Worm (Caenorhabditis elegans) whole organism, L4 larva: Measurements from ENCODE around the gene C27A7.6.
"Not testable (repeated sequence)": the region's sequence is repeated elsewhere in the genome, so short reads cannot be mapped to it uniquely, and the experiment has no call there.

Experiments
- D1046.2 ChIP-seq: fragments of 200-800 bp; sonication (Bioruptor generic); IDR thresholded peaks from 2 replicates; pipeline ENCODE4 v1.3.6; 2022; ENCODE audit warnings: missing genetic modification characterization, missing compliant biosample characterization
- F49E8.2 ChIP-seq: sonication (generic microtip); optimal IDR thresholded peaks from 2 replicates; lab custom pipeline; 2016; ENCODE audit warnings: missing compliant biosample characterization, mild to moderate bottlenecking, missing genetic modification characterization, borderline replicate concordance
- T26A8.4 ChIP-seq: fragments of 200-800 bp; sonication (Bioruptor generic); IDR thresholded peaks from 2 replicates; pipeline ENCODE4 v1.3.6; 2022; ENCODE audit warnings: missing genetic modification characterization, missing compliant biosample characterization
- ZK546.5 ChIP-seq, 2 experiments: sonication (generic microtip); optimal IDR thresholded peaks; 2 replicates each; lab custom pipeline; 2017; ENCODE audit warnings: missing biosample characterization in 2 of 2, missing genetic modification characterization in 2 of 2
- aha-1 ChIP-seq: fragments of 150-350 bp; peaks from one replicate; lab custom pipeline; 2014; ENCODE audit warnings: missing biosample characterization, missing genetic modification characterization
- arid-1 ChIP-seq: fragments of 200-800 bp; sonication (Bioruptor generic); conservative IDR thresholded peaks from 2 replicates; pipeline ENCODE4 v1.3.6; 2022; ENCODE audit warnings: missing genetic modification reagents, missing genetic modification characterization, missing compliant biosample characterization
- ceh-44 ChIP-seq: fragments of 200-800 bp; sonication (Bioruptor generic); IDR thresholded peaks from 2 replicates; pipeline ENCODE4 v1.3.6; 2022; ENCODE audit warnings: missing genetic modification reagents, missing genetic modification characterization, missing compliant biosample characterization
- daf-12 ChIP-seq: fragments of 150-350 bp; optimal IDR thresholded peaks from 2 replicates; lab custom pipeline; 2014; ENCODE audit warnings: missing biosample characterization, missing genetic modification reagents, missing genetic modification characterization
- dve-1 ChIP-seq: sonication (generic microtip); optimal IDR thresholded peaks from 2 replicates; lab custom pipeline; 2017; ENCODE audit warnings: antibody characterized with exemption, mild to moderate bottlenecking, missing genetic modification characterization, missing compliant biosample characterization; ENCODE audit not compliant: insufficient read depth
- egl-43 ChIP-seq: fragments of 200-800 bp; sonication (Bioruptor generic); IDR thresholded peaks from 2 replicates; pipeline ENCODE4 v1.3.6; 2022; ENCODE audit warnings: missing genetic modification reagents, missing genetic modification characterization, missing compliant biosample characterization
- fkh-10 ChIP-seq: fragments of 150-350 bp; optimal IDR thresholded peaks from 2 replicates; lab custom pipeline; 2014; ENCODE audit warnings: missing biosample characterization, missing genetic modification reagents, missing genetic modification characterization
- hlh-11 ChIP-seq: fragments of 200-800 bp; sonication (Bioruptor generic); optimal IDR thresholded peaks from 2 replicates; lab custom pipeline; 2018; ENCODE audit warnings: mild to moderate bottlenecking, missing genetic modification characterization, missing compliant biosample characterization
- lin-13 ChIP-seq: fragments of 150-350 bp; optimal IDR thresholded peaks from 2 replicates; lab custom pipeline; 2014; ENCODE audit warnings: missing biosample characterization, missing genetic modification reagents, missing genetic modification characterization
- lin-15B ChIP-seq: fragments of 150-350 bp; sonication (generic microtip); optimal IDR thresholded peaks from 3 replicates; lab custom pipeline; 2014; ENCODE audit warnings: missing biosample characterization, missing genetic modification characterization
- lin-38 ChIP-seq: fragments of 200-800 bp; sonication (Bioruptor generic); IDR thresholded peaks from 2 replicates; pipeline ENCODE4 v1.3.6; 2022; ENCODE audit warnings: missing genetic modification reagents, missing genetic modification characterization, missing compliant biosample characterization
- lir-3 ChIP-seq: sonication (generic microtip); optimal IDR thresholded peaks from 2 replicates; lab custom pipeline; 2016; ENCODE audit warnings: mild to moderate bottlenecking, missing genetic modification characterization, missing compliant biosample characterization
- madf-5 ChIP-seq, 2 experiments: fragments of 200-800 bp; sonication (Bioruptor generic); IDR thresholded peaks; 2 replicates each; pipeline ENCODE4 v1.3.6; 2022; ENCODE audit warnings: missing compliant biosample characterization in 2 of 2, missing genetic modification characterization in 2 of 2
- madf-9 ChIP-seq: fragments of 200-800 bp; sonication (Bioruptor generic); conservative IDR thresholded peaks from 2 replicates; pipeline ENCODE4 v1.3.6; 2022; ENCODE audit warnings: missing genetic modification reagents, missing genetic modification characterization, missing compliant biosample characterization
- mxl-2 ChIP-seq: fragments of 200-800 bp; sonication (Bioruptor generic); conservative IDR thresholded peaks from 2 replicates; pipeline ENCODE4 v1.3.6; 2022; ENCODE audit warnings: missing genetic modification reagents, missing genetic modification characterization, missing compliant biosample characterization
- nhr-11 ChIP-seq: fragments of 150-350 bp; optimal IDR thresholded peaks from 2 replicates; lab custom pipeline; 2014; ENCODE audit warnings: missing biosample characterization, missing genetic modification characterization
- nhr-237 ChIP-seq: sonication (generic microtip); optimal IDR thresholded peaks from 2 replicates; lab custom pipeline; 2017; ENCODE audit warnings: missing biosample characterization, missing genetic modification characterization
- pha-4 ChIP-seq, 2 experiments: fragments of 150-350 bp in 1 of 2; fragments of 200-800 bp in 1 of 2; sonication (Bioruptor generic) in 1 of 2; IDR thresholded peaks in 1 of 2; optimal IDR thresholded peaks in 1 of 2; 2 replicates each; pipeline versions ENCODE4 v1.3.6 to Lab custom; 2014 to 2022; ENCODE audit warnings: missing genetic modification characterization in 2 of 2, missing genetic modification reagents in 2 of 2, missing biosample characterization in 1 of 2, missing compliant biosample characterization in 1 of 2
- php-3 ChIP-seq: fragments of 200-800 bp; sonication (Bioruptor generic); IDR thresholded peaks from 2 replicates; pipeline ENCODE4 v1.3.6; 2022; ENCODE audit warnings: missing genetic modification reagents, missing genetic modification characterization, missing compliant biosample characterization
- saeg-2 ChIP-seq: fragments of 200-800 bp; sonication (Bioruptor generic); IDR thresholded peaks from 2 replicates; pipeline ENCODE4 v1.3.6; 2022; ENCODE audit warnings: missing genetic modification reagents, missing genetic modification characterization, missing compliant biosample characterization
- set-16 ChIP-seq: fragments of 200-800 bp; sonication (Bioruptor generic); IDR thresholded peaks from 2 replicates; pipeline ENCODE4 v1.3.6; 2022; ENCODE audit warnings: missing genetic modification reagents, missing genetic modification characterization, missing compliant biosample characterization
- unc-130 ChIP-seq: sonication (generic microtip); optimal IDR thresholded peaks from 2 replicates; lab custom pipeline; 2016; ENCODE audit warnings: missing genetic modification reagents, missing genetic modification characterization, missing compliant biosample characterization
- unc-62 ChIP-seq, 3 experiments: fragments of 150-350 bp in 1 of 3; sonication (generic microtip); optimal IDR thresholded peaks in 2 of 3; peaks in 1 of 3; 1 replicate in 1 of 3; 2 replicates in 2 of 3; lab custom pipeline; 2014 to 2017; ENCODE audit warnings: missing biosample characterization in 3 of 3, missing genetic modification characterization in 3 of 3, missing genetic modification reagents in 3 of 3, missing genotype in 1 of 3
- ztf-7 ChIP-seq: fragments of 150-350 bp; optimal IDR thresholded peaks from 2 replicates; lab custom pipeline; 2014; ENCODE audit warnings: missing biosample characterization, missing genetic modification characterization

The C27A7.6 gene

DNA sequence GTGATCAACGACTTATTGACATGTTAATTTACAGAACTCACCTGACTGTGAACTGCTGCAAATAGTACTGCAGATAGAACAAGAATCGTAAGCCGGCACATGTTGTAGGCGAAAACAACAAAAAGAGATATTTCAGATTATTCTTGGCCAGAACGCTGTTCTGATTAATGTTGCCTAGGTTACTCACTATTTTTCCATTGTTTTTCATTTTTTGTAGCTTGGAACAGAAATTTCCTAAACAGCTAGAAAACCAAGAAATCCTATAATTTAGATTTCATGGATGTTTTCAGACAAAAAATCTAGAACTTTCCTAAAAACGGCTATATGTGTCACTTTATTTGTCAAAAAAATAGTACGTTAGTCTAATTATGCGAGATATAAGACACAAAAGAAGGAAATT lies 24.0 kb upstream of the C27A7.6 start, which contains the start of gene C27A7.9:
Gene C27A7.9 (minus strand): TSS at position 101 of the 400 bp plus-strand sequence.
- peak in 1 of 2 experiments; percentile 27 for TF ChIP-seq unc-62 (GFP tag; optimal IDR thresholded peaks at IDR 0.05 in 1 of 2; lab: Kevin White, UChicago)
- no peak for TF ChIP-seq unc-62 (tag; optimal IDR thresholded peaks at IDR 0.05; lab: Kevin White, UChicago)
- TF ChIP-seq lir-3 (tag; lab: Kevin White, UChicago): no peak

DNA sequence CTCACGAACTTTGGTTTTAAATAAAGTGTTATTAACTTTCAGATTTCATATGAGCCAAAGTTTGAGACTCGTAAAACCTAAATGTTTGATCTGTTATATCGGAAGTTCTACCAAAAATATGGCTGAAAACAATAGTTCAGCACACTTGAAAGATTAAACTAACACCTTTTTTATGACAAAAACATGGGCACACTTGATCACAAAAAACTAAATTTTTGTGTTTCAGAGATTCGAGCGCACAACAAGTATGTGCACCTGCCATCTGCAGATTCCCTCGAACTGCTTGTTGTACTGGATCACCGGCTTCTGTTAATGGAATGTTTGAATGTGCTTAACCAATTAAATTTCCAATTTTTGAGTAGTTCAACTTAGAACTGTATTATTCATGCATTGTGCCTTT lies 23.2 kb upstream of the C27A7.6 start:
- TF ChIP-seq D1046.2 (GFP tag; lab: Robert Waterston, UW) (no peak), unc-62 (GFP tag; optimal IDR thresholded peaks at IDR 0.05 in 1 of 2; lab: Kevin White, UChicago) (peak in 1 of 2 experiments; percentile 91), unc-62 (tag; optimal IDR thresholded peaks at IDR 0.05; lab: Kevin White, UChicago) (no peak)

DNA sequence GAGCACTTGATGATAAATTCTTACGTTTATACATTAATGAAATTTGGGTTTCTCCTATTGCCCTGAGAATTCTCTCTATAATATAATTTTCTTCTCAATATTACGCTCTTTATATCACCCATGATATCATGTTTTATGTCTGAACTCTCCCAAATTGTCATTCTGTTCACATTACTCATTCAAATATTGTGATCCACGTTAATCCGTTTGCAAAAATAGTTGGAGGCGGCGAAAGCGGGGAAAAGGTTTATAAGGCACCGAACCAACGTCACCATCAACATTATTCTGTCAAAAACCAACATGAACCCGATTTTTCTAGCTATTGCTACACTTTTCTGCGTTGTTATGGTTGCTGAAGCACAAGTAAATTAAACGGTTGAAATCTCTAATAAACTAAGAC lies 22.3 kb upstream of the C27A7.6 start, which contains the start of gene C27A7.8:
Gene C27A7.8 (plus strand): TSS at position 301 of the 400 bp plus-strand sequence.
- no peak for TF ChIP-seq ZK546.5 (tag; optimal IDR thresholded peaks at IDR 0.05; lab: Kevin White, UChicago)
- TF ChIP-seq, all 104 proteins: peak for 0

DNA sequence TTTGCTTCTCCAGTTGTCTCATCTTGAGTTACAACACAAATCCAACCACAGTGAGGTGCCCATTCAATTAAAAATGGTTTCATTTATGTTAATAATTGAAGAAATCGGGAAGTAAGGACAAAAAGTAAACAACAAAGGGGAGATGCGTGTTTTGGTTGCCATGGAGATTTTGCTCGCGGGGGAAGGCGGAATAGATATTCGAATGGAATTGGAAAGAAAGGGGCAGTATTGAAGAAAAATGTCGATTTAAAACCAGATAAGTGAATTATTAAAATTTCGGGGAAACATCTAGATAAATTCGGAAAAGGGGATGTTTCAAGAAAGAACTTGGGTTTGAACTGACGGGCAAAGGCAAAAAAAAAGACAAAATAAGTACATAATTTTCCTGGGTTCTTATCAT lies 20.0 kb upstream of the C27A7.6 start, which contains the start of gene che-11:
Gene che-11 (minus strand): TSS at position 101 of the 400 bp plus-strand sequence.
- no peak for TF ChIP-seq nhr-237
- no peak for TF ChIP-seq D1046.2 (GFP tag; lab: Robert Waterston, UW)
- TF ChIP-seq ZK546.5 (tag; optimal IDR thresholded peaks at IDR 0.05; lab: Kevin White, UChicago): no peak

DNA sequence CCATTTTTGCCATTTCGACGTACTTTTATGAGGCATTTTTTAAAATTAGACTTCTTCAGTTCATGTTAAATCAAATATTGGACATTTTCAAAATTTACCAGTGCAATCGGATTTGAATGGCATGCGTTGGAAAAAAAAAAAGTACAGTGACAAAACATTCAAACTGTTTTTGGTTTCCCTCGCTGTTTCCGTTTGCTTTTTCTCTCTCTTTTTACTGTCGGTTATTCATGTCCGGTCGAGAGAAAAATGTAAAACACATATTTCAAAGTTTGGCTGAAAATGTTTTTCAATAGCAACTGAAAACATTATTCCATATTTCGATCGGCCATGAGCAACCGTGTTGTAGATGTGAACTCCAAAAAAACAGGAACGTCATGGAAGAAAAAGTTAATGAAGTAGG lies 10.0 kb upstream of the C27A7.6 start, which contains the start of gene C27A7.3:
Gene C27A7.3 (plus strand): TSS at position 301 of the 400 bp plus-strand sequence.
- TF ChIP-seq F49E8.2 (tag; lab: Kevin White, UChicago): no peak
- no peak for TF ChIP-seq arid-1 (GFP tag; lab: Robert Waterston, UW)
- no peak for TF ChIP-seq saeg-2 (GFP tag; lab: Robert Waterston, UW)
- no peak for TF ChIP-seq T26A8.4 (GFP tag; lab: Robert Waterston, UW)
- no peak for TF ChIP-seq lin-15B
- TF ChIP-seq nhr-11 (tag; lab: Kevin White, UChicago): no peak

DNA sequence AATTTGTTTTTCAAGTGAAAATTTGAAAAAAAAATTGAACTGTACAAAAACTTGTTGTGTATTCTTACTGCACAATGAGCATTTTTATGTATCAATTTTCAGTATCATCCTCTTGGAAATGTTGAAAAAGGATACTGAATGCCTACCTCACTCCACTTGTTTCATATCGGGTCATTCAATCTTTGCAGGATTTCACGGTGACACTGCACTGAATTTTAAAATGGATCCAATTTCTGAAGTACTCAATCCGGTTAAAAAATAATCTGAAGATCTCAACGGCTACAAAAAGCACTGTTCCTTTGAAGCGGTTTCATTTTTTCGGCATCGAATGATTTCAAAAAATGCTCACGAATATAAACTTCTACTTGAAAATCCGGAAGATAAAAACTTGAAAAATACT lies 7.4 kb upstream of the C27A7.6 start:
- TF ChIP-seq hlh-11 (tag; lab: Kevin White, UChicago) (no peak), aha-1 (peak; percentile 93)

DNA sequence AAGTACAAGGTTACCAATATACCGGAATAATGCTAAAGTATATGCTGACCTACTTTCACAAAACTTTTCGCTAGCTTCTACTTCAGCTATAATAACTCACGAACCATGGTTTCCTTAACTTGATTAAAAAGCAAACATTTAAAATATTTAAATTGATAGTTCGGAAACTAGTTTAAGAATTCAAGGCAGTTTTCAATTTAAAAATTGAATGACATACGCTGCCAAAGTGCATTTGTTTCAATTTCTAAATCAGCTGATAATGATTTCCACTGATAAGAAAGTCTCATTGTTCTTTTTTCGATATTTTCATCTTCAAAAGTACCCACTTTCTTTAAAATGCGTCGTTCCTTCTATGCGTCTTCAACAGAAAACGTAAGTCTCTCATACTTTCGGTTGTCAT lies 569 bp upstream of the C27A7.6 start, which contains the start of gene enpp-1:
Gene enpp-1 (plus strand): TSS at position 301 of the 400 bp plus-strand sequence.
- peak in 1 of 2 experiments; percentile 23 for TF ChIP-seq unc-62 (GFP tag; optimal IDR thresholded peaks at IDR 0.05 in 1 of 2; lab: Kevin White, UChicago)
- TF ChIP-seq unc-62 (tag; optimal IDR thresholded peaks at IDR 0.05; lab: Kevin White, UChicago): not testable (repeated sequence)

DNA sequence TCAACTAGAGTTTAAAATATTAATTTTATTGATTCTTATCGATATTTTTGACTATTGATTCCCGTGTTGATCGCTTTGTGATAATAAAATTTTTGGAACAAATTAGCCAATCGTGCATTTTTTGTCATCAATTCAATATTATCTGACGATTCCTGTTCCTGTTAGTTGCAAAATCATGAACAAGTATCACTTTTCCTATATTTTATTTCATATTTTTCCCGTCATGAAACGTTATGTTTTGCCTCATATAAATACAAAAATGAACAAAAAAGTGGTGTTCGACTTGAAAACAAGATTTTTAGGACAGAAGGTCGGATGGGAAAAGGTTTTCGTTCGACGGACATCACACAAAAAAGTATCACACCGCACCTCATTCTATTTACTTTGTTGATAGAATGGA lies 9.3 kb downstream of the C27A7.6 start, which contains the start of gene C13C4.6:
Gene C13C4.6 (plus strand): TSS at position 301 of the 400 bp plus-strand sequence.
- TF ChIP-seq madf-9: no peak

DNA sequence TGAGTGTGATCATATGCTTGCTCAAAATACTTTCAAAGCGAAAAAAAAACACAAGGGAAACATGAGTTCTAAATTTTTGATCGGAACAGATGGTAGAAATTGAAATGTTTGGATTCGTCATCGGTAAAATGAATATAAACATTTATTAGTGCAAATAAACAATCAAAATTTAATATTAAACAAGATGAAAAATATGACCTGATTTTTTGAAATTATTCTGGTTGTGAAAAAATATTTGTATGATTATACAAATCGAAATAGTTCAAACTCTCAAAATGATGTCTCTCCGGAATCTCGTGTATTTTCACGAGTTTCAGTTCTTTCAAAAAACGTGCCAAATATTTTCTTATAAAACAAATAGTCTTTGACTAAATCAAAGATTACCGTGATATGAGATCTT lies 10.2 kb downstream of the C27A7.6 start, which contains the start of gene C13C4.7:
Gene C13C4.7 (minus strand): TSS at position 101 of the 400 bp plus-strand sequence.
- no peak for TF ChIP-seq set-16 (GFP tag; lab: Robert Waterston, UW)
- TF ChIP-seq ceh-44: no peak
- TF ChIP-seq daf-12 (tag; lab: Kevin White, UChicago): no peak
- no peak for TF ChIP-seq lin-38 (GFP tag; lab: Robert Waterston, UW)
- no peak for TF ChIP-seq pha-4 (GFP tag; IDR thresholded peaks at IDR 0.05; lab: Robert Waterston, UW)
- TF ChIP-seq pha-4 (tag; optimal IDR thresholded peaks at IDR 0.05; lab: Kevin White, UChicago): no peak
- TF ChIP-seq lir-3 (tag; lab: Kevin White, UChicago): no peak
- no peak for TF ChIP-seq mxl-2 (GFP tag; lab: Robert Waterston, UW)
- no peak for TF ChIP-seq ztf-7 (tag; lab: Kevin White, UChicago)
- no peak for TF ChIP-seq php-3
- no peak for TF ChIP-seq unc-130
- TF ChIP-seq nhr-237: no peak
- no peak for TF ChIP-seq madf-5 (GFP tag; IDR thresholded peaks at IDR 0.05; lab: Robert Waterston, UW)
- no peak for TF ChIP-seq fkh-10 (GFP tag; lab: Kevin White, UChicago)
- no peak for TF ChIP-seq dve-1
- no peak for TF ChIP-seq lin-13 (GFP tag; lab: Kevin White, UChicago)
- no peak for TF ChIP-seq F49E8.2 (tag; lab: Kevin White, UChicago)
- TF ChIP-seq egl-43: no peak
- TF ChIP-seq, all 104 proteins: peak for 0
